Worm (Caenorhabditis elegans): ENCODE results near the gene F41E6.8.
A peak's percentile ranks its signal among the peaks of the same experiment; 100 is the strongest.

F41E6.8 gene

DNA sequence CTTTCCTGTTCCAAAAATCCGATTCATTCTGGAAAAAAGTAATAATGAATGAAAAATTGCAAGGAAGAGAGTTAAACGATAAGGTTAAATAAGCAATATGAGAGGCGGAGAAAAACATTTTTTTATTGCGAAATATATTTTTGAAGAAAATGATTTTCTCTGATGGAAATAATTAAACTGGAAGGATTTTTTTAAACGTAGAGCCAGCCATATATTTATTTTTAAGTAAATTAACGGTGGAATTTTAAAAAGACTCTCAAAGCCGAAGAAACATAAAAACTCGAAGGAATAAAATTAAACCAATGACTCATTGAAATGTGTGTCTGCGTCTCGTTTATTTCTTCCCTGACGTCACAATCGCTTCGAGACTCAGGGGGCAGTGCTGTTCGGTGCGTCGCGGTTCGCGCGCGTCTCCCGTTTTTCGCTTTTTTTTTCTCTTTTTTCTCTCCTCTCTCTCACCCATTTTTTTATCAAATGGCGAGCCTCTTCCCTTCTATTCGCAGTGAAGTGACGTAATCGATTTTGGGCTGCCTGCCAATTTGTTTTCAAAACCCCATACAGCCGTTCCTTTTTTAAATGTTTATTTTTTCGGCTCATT, 4.9 kb upstream of the F41E6.8 start, which contains the start of gene vps-60 (continued):
- no peak for TF ChIP-seq nhr-237 (tag; optimal IDR thresholded peaks at IDR 0.05)
- peak; percentile 93 for TF ChIP-seq rbr-2 (tag; optimal IDR thresholded peaks at IDR 0.05)
- TF ChIP-seq zag-1 (tag; optimal IDR thresholded peaks at IDR 0.05) = no peak
- peak; percentile 81 for TF ChIP-seq lin-13 (GFP tag; optimal IDR thresholded peaks at IDR 0.05)
- TF ChIP-seq vab-7 (GFP tag; IDR thresholded peaks at IDR 0.05) = peak; percentile 56
- peak; percentile 99 for TF ChIP-seq aha-1 (tag)
- TF ChIP-seq zfp-3 (GFP tag; conservative IDR thresholded peaks at IDR 0.05) = peak; percentile 55; the same call in 1 of the 2 replicates
- peak; percentile 90 for TF ChIP-seq jun-1 (tag; optimal IDR thresholded peaks at IDR 0.05)
- no peak for TF ChIP-seq dmd-9 (GFP tag; IDR thresholded peaks at IDR 0.05)
- peak; percentile 18 for TF ChIP-seq snpc-4 (tag; optimal IDR thresholded peaks at IDR 0.05)

DNA sequence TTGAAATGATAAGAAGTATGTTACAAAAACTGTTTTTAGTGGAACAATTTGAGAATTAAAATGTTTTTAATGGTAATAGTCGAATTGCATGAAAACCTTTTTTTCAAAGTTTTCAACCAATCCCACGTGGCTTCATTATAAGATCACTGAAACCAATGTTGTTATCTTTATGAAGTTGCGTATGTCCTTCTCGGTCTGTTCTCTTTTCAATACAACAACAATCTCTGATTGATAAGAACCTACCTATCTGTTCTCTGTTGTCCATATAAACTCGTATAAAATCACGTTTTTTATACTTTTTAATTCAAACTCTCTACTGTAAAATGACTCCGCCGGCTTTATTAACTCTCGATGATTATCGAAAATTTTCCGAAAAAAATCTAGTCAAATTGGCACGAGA, 2.0 kb upstream of the F41E6.8 start, which contains the start of gene F41E6.5:
Gene F41E6.5 (plus strand): TSS at position 209 of the 400 bp plus-strand sequence.
- TF ChIP-seq D1046.2 (GFP tag; IDR thresholded peaks at IDR 0.05) (no peak), nhr-77 (tag; optimal IDR thresholded peaks at IDR 0.05) (peak; percentile 59), nhr-48 (tag; optimal IDR thresholded peaks at IDR 0.05) (no peak), F37D6.2 (tag; optimal IDR thresholded peaks at IDR 0.05) (no peak), ceh-32 (tag; optimal IDR thresholded peaks at IDR 0.05; ENCODE audit: poor library complexity) (no peak), vab-7 (GFP tag; IDR thresholded peaks at IDR 0.05) (no peak), lir-3 (tag; optimal IDR thresholded peaks at IDR 0.05) (no peak), tra-1 (GFP tag; IDR thresholded peaks at IDR 0.05) (no peak), hlh-11 (tag; optimal IDR thresholded peaks at IDR 0.05) (peak; percentile 66), daf-16 (GFP tag; optimal IDR thresholded peaks at IDR 0.05) (no peak), daf-16 (tag; optimal IDR thresholded peaks at IDR 0.05) (peak; percentile 90), hmg-1.1 (GFP tag; IDR thresholded peaks at IDR 0.05) (no peak), lin-38 (GFP tag; IDR thresholded peaks at IDR 0.05) (no peak), unc-130 (GFP tag; optimal IDR thresholded peaks at IDR 0.05) (no peak), ama-1 (optimal IDR thresholded peaks at IDR 0.05) (no peak), arid-1 (GFP tag; conservative IDR thresholded peaks at IDR 0.05) (no peak), fos-1 (tag; optimal IDR thresholded peaks at IDR 0.05) (no peak), mxl-3 (GFP tag; optimal IDR thresholded peaks at IDR 0.05) (peak; percentile 63), zfp-2 (tag; optimal IDR thresholded peaks at IDR 0.05) (no peak), skn-1 (tag; optimal IDR thresholded peaks at IDR 0.05) (no peak), ZK546.5 (tag; optimal IDR thresholded peaks at IDR 0.05) (no peak), aly-2 (tag; optimal IDR thresholded peaks at IDR 0.05) (no peak), nhr-6 (tag; optimal IDR thresholded peaks at IDR 0.05) (no peak), mdt-29 (GFP tag; IDR thresholded peaks at IDR 0.05) (no peak), cey-2 (tag; optimal IDR thresholded peaks at IDR 0.05; ENCODE audit: borderline replicate concordance, insufficient read depth) (no peak), snpc-4 (tag; optimal IDR thresholded peaks at IDR 0.05) (no peak), dpl-1 (GFP tag; optimal IDR thresholded peaks at IDR 0.05) (no peak), nhr-28 (tag; optimal IDR thresholded peaks at IDR 0.05) (peak; percentile 74), ztf-7 (tag; optimal IDR thresholded peaks at IDR 0.05) (no peak), jun-1 (tag; optimal IDR thresholded peaks at IDR 0.05) (no peak), ztf-11 (tag; optimal IDR thresholded peaks at IDR 0.05) (no peak), hif-1 (tag; optimal IDR thresholded peaks at IDR 0.05) (peak in 1 of 2 experiments; percentile 18), lim-7 (GFP tag; IDR thresholded peaks at IDR 0.05) (no peak), nhr-11 (tag; optimal IDR thresholded peaks at IDR 0.05) (no peak), F44E2.7 (GFP tag; IDR thresholded peaks at IDR 0.05) (no peak), dmd-8 (GFP tag; IDR thresholded peaks at IDR 0.05) (no peak), mes-2 (tag; optimal IDR thresholded peaks at IDR 0.05; ENCODE audit: poor library complexity, severe bottlenecking) (no peak), F10B5.3 (tag; optimal IDR thresholded peaks at IDR 0.05) (no peak), ZK337.2 (GFP tag; IDR thresholded peaks at IDR 0.05) (no peak), hlh-30 (tag; optimal IDR thresholded peaks at IDR 0.05; ENCODE audit: insufficient read depth) (peak; percentile 48), unc-62 (GFP tag; optimal IDR thresholded peaks at IDR 0.05 in 1 of 2) (no peak), unc-62 (tag; optimal IDR thresholded peaks at IDR 0.05) (no peak), aha-1 (tag) (no peak), daf-8 (GFP tag; IDR thresholded peaks at IDR 0.05) (no peak), mxl-2 (GFP tag; conservative IDR thresholded peaks at IDR 0.05) (no peak)
